Fruit fly (Drosophila melanogaster) whole organism, adult: ENCODE results near the gene Nca.

Experiments
- CG7101 ChIP-seq: fragments of 200-800 bp; sonication (Bioruptor generic); optimal IDR thresholded peaks from 2 replicates; lab custom pipeline; 2018; ENCODE audit warnings: missing biosample characterization, mild to moderate bottlenecking, missing genetic modification characterization, moderate library complexity
- Hr96 ChIP-seq: fragments of 200-800 bp; sonication (Bioruptor generic); optimal IDR thresholded peaks from 2 replicates; lab custom pipeline; 2016; ENCODE audit warnings: missing biosample characterization, missing genetic modification characterization
- cnc ChIP-seq, 2 experiments: fragments of >200 bp; optimal IDR thresholded peaks; 2 replicates each; lab custom pipeline; 2017

- no peak for TF ChIP-seq cnc (optimal IDR thresholded peaks at IDR 0.05; lab: Kevin White, UChicago)
- no peak for TF ChIP-seq CG7101 (tag; lab: Kevin White, UChicago)
- no peak for TF ChIP-seq Hr96
Observed at dm6 chr3L:20028753-20029152, 37.1 kb downstream of the Nca start, which contains the start of gene Lamtor1.
